Worm (Caenorhabditis elegans) whole organism, late embryonic: Measurements from ENCODE around the gene hacd-1.

Source experiments
- C08G9.2 ChIP-seq: sonication (generic microtip); optimal IDR thresholded peaks from 2 replicates; lab custom pipeline; 2016; ENCODE audit warnings: mild to moderate bottlenecking, missing genetic modification characterization, moderate library complexity, missing compliant biosample characterization
- C38D4.7 ChIP-seq: fragments of 200-800 bp; sonication (Bioruptor generic); optimal IDR thresholded peaks from 2 replicates; lab custom pipeline; 2018; ENCODE audit warnings: mild to moderate bottlenecking, missing genetic modification characterization, moderate library complexity, missing compliant biosample characterization
- F13H6.1 ChIP-seq: sonication (generic microtip); optimal IDR thresholded peaks from 2 replicates; lab custom pipeline; 2016; ENCODE audit warnings: missing genetic modification characterization, missing compliant biosample characterization
- K02D7.2 ChIP-seq: sonication (generic microtip); optimal IDR thresholded peaks from 2 replicates; lab custom pipeline; 2017; ENCODE audit warnings: mild to moderate bottlenecking, missing genetic modification characterization, missing compliant biosample characterization
- K09A11.1 ChIP-seq: sonication (generic microtip); optimal IDR thresholded peaks from 2 replicates; lab custom pipeline; 2017; ENCODE audit warnings: antibody characterized with exemption, mild to moderate bottlenecking, missing genetic modification characterization, missing compliant biosample characterization; ENCODE audit not compliant: insufficient read depth
- T23F11.4 ChIP-seq: fragments of 200-800 bp; sonication (Bioruptor generic); optimal IDR thresholded peaks from 2 replicates; lab custom pipeline; 2018; ENCODE audit warnings: mild to moderate bottlenecking, missing genetic modification characterization, missing compliant biosample characterization
- Y22D7AL.16 ChIP-seq: sonication (generic microtip); optimal IDR thresholded peaks from 2 replicates; lab custom pipeline; 2016; ENCODE audit warnings: missing genetic modification characterization, missing compliant biosample characterization
- ahr-1 ChIP-seq: sonication (generic microtip); optimal IDR thresholded peaks from 2 replicates; lab custom pipeline; 2016; ENCODE audit warnings: missing genetic modification characterization, missing compliant biosample characterization
- ceh-14 ChIP-seq: sonication (generic microtip); optimal IDR thresholded peaks from 2 replicates; lab custom pipeline; 2016; ENCODE audit warnings: missing genotype, missing genetic modification characterization, missing compliant biosample characterization
- ceh-18 ChIP-seq: sonication (generic microtip); optimal IDR thresholded peaks from 2 replicates; lab custom pipeline; 2016; ENCODE audit warnings: missing genetic modification characterization, missing compliant biosample characterization
- ceh-22 ChIP-seq: sonication (generic microtip); optimal IDR thresholded peaks from 2 replicates; lab custom pipeline; 2017; ENCODE audit warnings: missing biosample characterization, missing genetic modification characterization
- ceh-30 ChIP-seq: fragments of 150-350 bp; optimal IDR thresholded peaks from 2 replicates; lab custom pipeline; 2014; ENCODE audit warnings: missing biosample characterization, missing genetic modification characterization
- ceh-31 ChIP-seq: sonication (generic microtip); optimal IDR thresholded peaks from 2 replicates; lab custom pipeline; 2016; ENCODE audit warnings: missing genetic modification characterization, missing compliant biosample characterization
- ceh-34 ChIP-seq: sonication (generic microtip); optimal IDR thresholded peaks from 2 replicates; lab custom pipeline; 2016; ENCODE audit warnings: mild to moderate bottlenecking, missing genetic modification characterization, missing compliant biosample characterization
- ceh-45 ChIP-seq: fragments of 200-800 bp; sonication (Bioruptor generic); IDR thresholded peaks from 2 replicates; pipeline ENCODE4 v1.3.6; 2022; ENCODE audit warnings: missing genetic modification reagents, missing genetic modification characterization, missing compliant biosample characterization
- ceh-6 ChIP-seq: fragments of 200-800 bp; sonication (Bioruptor generic); optimal IDR thresholded peaks from 2 replicates; lab custom pipeline; 2018; ENCODE audit warnings: mild to moderate bottlenecking, missing genetic modification characterization, missing compliant biosample characterization
- che-1 ChIP-seq: sonication (generic microtip); optimal IDR thresholded peaks from 2 replicates; lab custom pipeline; 2016; ENCODE audit warnings: mild to moderate bottlenecking, missing genetic modification characterization, missing compliant biosample characterization
- dve-1 ChIP-seq: sonication (generic microtip); optimal IDR thresholded peaks from 2 replicates; lab custom pipeline; 2017; ENCODE audit warnings: antibody characterized with exemption, mild to moderate bottlenecking, missing genetic modification characterization, missing compliant biosample characterization
- elt-4 ChIP-seq: sonication (generic microtip); optimal IDR thresholded peaks from 2 replicates; lab custom pipeline; 2016; ENCODE audit warnings: missing genetic modification characterization, missing compliant biosample characterization
- fkh-10 ChIP-seq: fragments of 150-350 bp; optimal IDR thresholded peaks from 2 replicates; lab custom pipeline; 2014; ENCODE audit warnings: missing biosample characterization, missing genetic modification reagents, missing genetic modification characterization
- fkh-6 ChIP-seq: sonication (generic microtip); optimal IDR thresholded peaks from 2 replicates; lab custom pipeline; 2016; ENCODE audit warnings: missing genetic modification characterization, missing compliant biosample characterization
- gmeb-2 ChIP-seq: sonication (generic microtip); optimal IDR thresholded peaks from 2 replicates; lab custom pipeline; 2016; ENCODE audit warnings: missing genetic modification characterization, inconsistent platforms, missing compliant biosample characterization
- hlh-13 ChIP-seq: fragments of 200-800 bp; sonication (Bioruptor generic); optimal IDR thresholded peaks from 2 replicates; lab custom pipeline; 2018; ENCODE audit warnings: mild to moderate bottlenecking, missing genetic modification characterization, missing compliant biosample characterization
- hlh-30 ChIP-seq: sonication (generic microtip); optimal IDR thresholded peaks from 2 replicates; lab custom pipeline; 2017; ENCODE audit warnings: antibody characterized with exemption, missing genetic modification characterization, missing compliant biosample characterization; ENCODE audit not compliant: insufficient read depth
- hlh-8 ChIP-seq: sonication (generic microtip); optimal IDR thresholded peaks from 2 replicates; lab custom pipeline; 2016; ENCODE audit warnings: missing genotype, missing genetic modification characterization, missing compliant biosample characterization
- lim-6 ChIP-seq: sonication (generic microtip); optimal IDR thresholded peaks from 2 replicates; lab custom pipeline; 2016; ENCODE audit warnings: missing genetic modification characterization, missing compliant biosample characterization
- lin-11 ChIP-seq: fragments of 200-800 bp; sonication (Bioruptor generic); optimal IDR thresholded peaks from 2 replicates; lab custom pipeline; 2018; ENCODE audit warnings: mild to moderate bottlenecking, missing genetic modification characterization, missing compliant biosample characterization
- nhr-232 ChIP-seq: sonication (generic microtip); optimal IDR thresholded peaks from 2 replicates; lab custom pipeline; 2016; ENCODE audit warnings: missing genetic modification characterization, missing compliant biosample characterization
- odd-2 ChIP-seq: sonication (generic microtip); optimal IDR thresholded peaks from 2 replicates; lab custom pipeline; 2017; ENCODE audit warnings: antibody characterized with exemption, mild to moderate bottlenecking, missing genetic modification characterization, missing compliant biosample characterization
- pat-9 ChIP-seq: fragments of 200-800 bp; sonication (Bioruptor generic); optimal IDR thresholded peaks from 2 replicates; lab custom pipeline; 2018; ENCODE audit warnings: mild to moderate bottlenecking, missing genetic modification characterization, moderate library complexity, missing compliant biosample characterization
- pqm-1 ChIP-seq: sonication (generic microtip); optimal IDR thresholded peaks from 2 replicates; lab custom pipeline; 2016; ENCODE audit warnings: missing genetic modification characterization, missing compliant biosample characterization
- pros-1 ChIP-seq: fragments of 150-350 bp; optimal IDR thresholded peaks from 2 replicates; lab custom pipeline; 2014; ENCODE audit warnings: missing biosample characterization, missing genetic modification reagents, missing genetic modification characterization
- ref-2 ChIP-seq: sonication (generic microtip); optimal IDR thresholded peaks from 2 replicates; lab custom pipeline; 2016; ENCODE audit warnings: missing genetic modification characterization, missing compliant biosample characterization
- rnt-1 ChIP-seq: sonication (generic microtip); optimal IDR thresholded peaks from 2 replicates; lab custom pipeline; 2016; ENCODE audit warnings: missing genetic modification characterization, missing compliant biosample characterization
- sdc-2 ChIP-seq: sonication (generic microtip); optimal IDR thresholded peaks from 2 replicates; lab custom pipeline; 2016; ENCODE audit warnings: missing genotype, missing genetic modification characterization, missing compliant biosample characterization
- sox-2 ChIP-seq: fragments of 200-800 bp; sonication (Bioruptor generic); IDR thresholded peaks from 2 replicates; pipeline ENCODE4 v1.3.6; 2022; ENCODE audit warnings: missing genetic modification reagents, missing genetic modification characterization, missing compliant biosample characterization
- syd-9 ChIP-seq: sonication (generic microtip); optimal IDR thresholded peaks from 2 replicates; lab custom pipeline; 2016; ENCODE audit warnings: mild to moderate bottlenecking, missing genetic modification characterization, moderate library complexity, missing compliant biosample characterization
- tbx-2 ChIP-seq: sonication (generic microtip); optimal IDR thresholded peaks from 2 replicates; lab custom pipeline; 2016; ENCODE audit warnings: missing genetic modification characterization, missing compliant biosample characterization
- tbx-7 ChIP-seq: sonication (generic microtip); optimal IDR thresholded peaks from 2 replicates; lab custom pipeline; 2016; ENCODE audit warnings: missing genotype, missing genetic modification characterization, missing compliant biosample characterization
- ttx-3 ChIP-seq: sonication (generic microtip); optimal IDR thresholded peaks from 2 replicates; lab custom pipeline; 2016; ENCODE audit warnings: missing genetic modification reagents, missing genetic modification characterization, missing compliant biosample characterization
- unc-3 ChIP-seq, 2 experiments: fragments of 200-800 bp in 1 of 2; sonication (Bioruptor generic) in 1 of 2; sonication (generic microtip) in 1 of 2; conservative IDR thresholded peaks in 1 of 2; optimal IDR thresholded peaks in 1 of 2; 2 replicates each; pipeline versions ENCODE4 v1.3.6 to Lab custom; 2016 to 2022; ENCODE audit warnings: missing compliant biosample characterization in 2 of 2, missing genetic modification characterization in 2 of 2, missing genetic modification reagents in 1 of 2
- unc-42 ChIP-seq: sonication (generic microtip); optimal IDR thresholded peaks from 2 replicates; lab custom pipeline; 2016; ENCODE audit warnings: missing genotype, missing genetic modification characterization, missing compliant biosample characterization
- unc-55 ChIP-seq: sonication (generic microtip); optimal IDR thresholded peaks from 2 replicates; lab custom pipeline; 2017; ENCODE audit warnings: missing biosample characterization, missing genetic modification reagents, missing genetic modification characterization
- unc-86 ChIP-seq: sonication (generic microtip); optimal IDR thresholded peaks from 2 replicates; lab custom pipeline; 2016; ENCODE audit warnings: missing genetic modification characterization, missing compliant biosample characterization
- zip-5 ChIP-seq: sonication (generic microtip); optimal IDR thresholded peaks from 2 replicates; lab custom pipeline; 2016; ENCODE audit warnings: missing genetic modification characterization, missing compliant biosample characterization

Gene hacd-1

ce11 chrV:1467444-1467843 lies 7.3 kb downstream of the hacd-1 start, which contains the start of gene gid-8:
Gene gid-8, plus strand, starts transcription at chrV:1467744.
- TF ChIP-seq ttx-3 (tag; lab: Kevin White, UChicago), result no peak
- TF ChIP-seq unc-55, result no peak
- TF ChIP-seq ceh-30 (tag; lab: Kevin White, UChicago), result no peak
- TF ChIP-seq ceh-14, result no peak
- no peak for TF ChIP-seq ahr-1
- no peak for TF ChIP-seq ceh-6 (GFP tag; lab: Kevin White, UChicago)
- TF ChIP-seq C08G9.2 (tag; lab: Kevin White, UChicago), result no peak
- no peak for TF ChIP-seq hlh-13 (GFP tag; lab: Kevin White, UChicago)

- TF ChIP-seq unc-3 (GFP tag; conservative IDR thresholded peaks at IDR 0.05; lab: Robert Waterston, UW) (no peak), unc-3 (tag; optimal IDR thresholded peaks at IDR 0.05; lab: Kevin White, UChicago) (no peak), C08G9.2 (tag; lab: Kevin White, UChicago) (no peak), hlh-13 (GFP tag; lab: Kevin White, UChicago) (no peak), zip-5 (tag; lab: Kevin White, UChicago) (no peak), che-1 (no peak), ceh-45 (GFP tag; lab: Robert Waterston, UW) (no peak), unc-86 (no peak), lim-6 (no peak), gmeb-2 (tag; lab: Kevin White, UChicago) (no peak), fkh-6 (tag; lab: Kevin White, UChicago) (no peak)
- TF ChIP-seq, all 69 proteins: peak for 0
Measured at ce11 chrV:1468905-1469304, 8.7 kb downstream of the hacd-1 start.

ce11 chrV:1471078-1471969 lies 11.2 kb downstream of the hacd-1 start:
- TF ChIP-seq K09A11.1 (tag; lab: Kevin White, UChicago) (no peak), C08G9.2 (tag; lab: Kevin White, UChicago) (no peak), unc-86 (no peak), hlh-30 (tag; lab: Kevin White, UChicago) (no peak), unc-42 (peak; percentile 64), hlh-8 (tag; lab: Kevin White, UChicago) (no peak), syd-9 (tag; lab: Kevin White, UChicago) (peak; percentile 5), fkh-10 (GFP tag; lab: Kevin White, UChicago) (no peak), pat-9 (tag; lab: Kevin White, UChicago) (peak; percentile 23), ceh-22 (tag; lab: Kevin White, UChicago) (no peak), ceh-18 (tag; lab: Kevin White, UChicago) (peak; percentile 83), ref-2 (tag; lab: Kevin White, UChicago) (no peak), odd-2 (tag; lab: Kevin White, UChicago) (no peak), Y22D7AL.16 (tag; lab: Kevin White, UChicago) (no peak), ceh-31 (tag; lab: Kevin White, UChicago) (no peak), pqm-1 (tag; lab: Kevin White, UChicago) (no peak), tbx-2 (peak; percentile 20), ceh-14 (no peak), F13H6.1 (tag; lab: Kevin White, UChicago) (no peak), ahr-1 (no peak), rnt-1 (tag; lab: Kevin White, UChicago) (peak; percentile 18), ceh-45 (GFP tag; lab: Robert Waterston, UW) (no peak), ceh-34 (no peak)

- TF ChIP-seq K02D7.2 (no peak), hlh-30 (tag; lab: Kevin White, UChicago) (no peak), lin-11 (tag; lab: Kevin White, UChicago) (no peak), fkh-6 (tag; lab: Kevin White, UChicago) (no peak), nhr-232 (tag; lab: Kevin White, UChicago) (no peak), ceh-22 (tag; lab: Kevin White, UChicago) (no peak), dve-1 (tag; lab: Kevin White, UChicago) (no peak), tbx-7 (tag; lab: Kevin White, UChicago) (no peak), unc-86 (no peak), pros-1 (tag; lab: Kevin White, UChicago) (no peak), C38D4.7 (GFP tag; lab: Kevin White, UChicago) (no peak), ttx-3 (tag; lab: Kevin White, UChicago) (no peak), sox-2 (no peak), T23F11.4 (GFP tag; lab: Kevin White, UChicago) (no peak), sdc-2 (tag; lab: Kevin White, UChicago) (no peak), che-1 (no peak), elt-4 (tag; lab: Kevin White, UChicago) (no peak), lim-6 (no peak)
Measured at ce11 chrV:1471977-1472376, 11.8 kb downstream of the hacd-1 start.
